Worm (Caenorhabditis elegans) whole organism, late embryonic: ENCODE measurements around the gene C42D4.19.

ENCODE experiments used
- elt-2 ChIP-seq: sonication (generic microtip); optimal IDR thresholded peaks from 2 replicates; lab custom pipeline; 2016; ENCODE audit warnings: missing genetic modification reagents, missing genetic modification characterization, missing compliant biosample characterization
- pag-3 ChIP-seq: sonication (generic microtip); optimal IDR thresholded peaks from 2 replicates; lab custom pipeline; 2016; ENCODE audit warnings: missing compliant biosample characterization, missing genetic modification characterization, borderline replicate concordance

DNA sequence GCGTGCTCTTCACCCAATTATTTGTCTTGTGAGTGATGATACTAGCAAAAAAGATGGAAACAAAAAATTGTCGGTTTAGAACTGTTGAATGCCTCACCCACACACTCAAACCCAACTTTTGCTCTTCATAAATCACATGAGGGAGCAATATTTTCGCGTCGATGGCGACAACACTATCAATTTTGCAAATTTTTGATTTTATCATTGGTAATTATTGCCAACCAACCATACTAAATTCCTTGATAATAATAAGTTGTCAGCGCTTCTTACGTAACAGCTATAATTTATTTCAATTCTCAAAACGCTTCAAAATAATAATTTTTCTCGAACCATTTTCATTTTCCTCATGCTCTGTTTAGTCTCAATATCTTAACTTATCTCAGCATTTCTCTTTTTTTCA, 37.3 kb downstream of the C42D4.19 start:
- TF ChIP-seq elt-2 (tag; lab: Kevin White, UChicago) = no peak
- TF ChIP-seq pag-3 (tag; lab: Kevin White, UChicago) = no peak
